Worm (Caenorhabditis elegans) whole organism, mixed stage, embryonic: ENCODE measurements around the gene Y39E4A.1.

Experiments
- cnd-1 ChIP-seq: fragments of 200-800 bp; sonication (Bioruptor generic); optimal IDR thresholded peaks from 2 replicates; lab custom pipeline; 2018; ENCODE audit warnings: mild to moderate bottlenecking, missing genetic modification characterization, missing compliant biosample characterization
- nhr-237 ChIP-seq: fragments of 150-350 bp; optimal IDR thresholded peaks from 2 replicates; lab custom pipeline; 2014; ENCODE audit warnings: missing biosample characterization, missing genetic modification characterization
- nhr-28 ChIP-seq: fragments of 150-350 bp; optimal IDR thresholded peaks from 2 replicates; lab custom pipeline; 2014; ENCODE audit warnings: missing biosample characterization, missing genetic modification characterization
- nhr-76 ChIP-seq: sonication (generic microtip); optimal IDR thresholded peaks from 2 replicates; lab custom pipeline; 2017; ENCODE audit warnings: missing biosample characterization, missing genetic modification characterization
- pha-4 ChIP-seq: fragments of 150-350 bp; optimal IDR thresholded peaks from 2 replicates; lab custom pipeline; 2018; ENCODE audit warnings: missing biosample characterization, missing genetic modification reagents, missing genetic modification characterization

ce11 chrIII:12952615-12953014 is 1.4 kb downstream of the Y39E4A.1 start:
- no peak for TF ChIP-seq pha-4 (tag; lab: Kevin White, UChicago)
- no peak for TF ChIP-seq cnd-1 (tag; lab: Kevin White, UChicago)
- no peak for TF ChIP-seq nhr-237
- no peak for TF ChIP-seq nhr-28 (tag; lab: Kevin White, UChicago)
- TF ChIP-seq nhr-76 (tag; lab: Kevin White, UChicago) = no peak
